Fruit fly (Drosophila melanogaster) whole organism, embryonic: ENCODE data around the gene SP1173.

ENCODE experiments used
- Asciz ChIP-seq: fragments of 200-800 bp; sonication (Bioruptor generic); optimal IDR thresholded peaks from 2 replicates; lab custom pipeline; 2017; ENCODE audit warnings: missing biosample characterization, mild to moderate bottlenecking, missing genetic modification characterization, missing genetic modification reagents
- Awh ChIP-seq: fragments of 200-800 bp; sonication (Bioruptor generic); IDR thresholded peaks from 2 replicates; pipeline ENCODE4, ENCODE4 v1.3.6; 2022; ENCODE audit warnings: missing biosample characterization, missing genetic modification characterization
- B-H2 ChIP-seq: fragments of 200-800 bp; sonication (Bioruptor generic); optimal IDR thresholded peaks from 2 replicates; lab custom pipeline; 2018; ENCODE audit warnings: missing biosample characterization, mild to moderate bottlenecking, missing genetic modification characterization
- CG13296 ChIP-seq: fragments of 200-800 bp; sonication (Bioruptor generic); optimal IDR thresholded peaks from 3 replicates; lab custom pipeline; 2018; ENCODE audit warnings: missing biosample characterization, mild to moderate bottlenecking, missing genetic modification characterization
- CG1529 ChIP-seq: fragments of 200-800 bp; sonication (Bioruptor generic); optimal IDR thresholded peaks from 3 replicates; lab custom pipeline; 2018; ENCODE audit warnings: missing biosample characterization, missing genetic modification characterization
- CG15514 ChIP-seq: fragments of 200-800 bp; sonication (Bioruptor generic); optimal IDR thresholded peaks from 3 replicates; lab custom pipeline; 2017; ENCODE audit warnings: missing biosample characterization, missing genetic modification characterization, mild to moderate bottlenecking, moderate library complexity, missing genetic modification reagents
- CG17829 ChIP-seq: fragments of 200-800 bp; optimal IDR thresholded peaks from 2 replicates; lab custom pipeline; 2019; ENCODE audit warnings: missing biosample characterization, mild to moderate bottlenecking, missing genetic modification characterization, moderate library complexity
- CG1792 ChIP-seq: fragments of 200-800 bp; sonication (Bioruptor generic); optimal IDR thresholded peaks from 2 replicates; lab custom pipeline; 2016; ENCODE audit warnings: missing biosample characterization, missing genetic modification characterization
- CG2199 ChIP-seq: fragments of 200-800 bp; sonication (Bioruptor generic); IDR thresholded peaks from 3 replicates; pipeline ENCODE4 v1.3.6; 2022; ENCODE audit warnings: missing biosample characterization, missing genetic modification characterization
- CG2202 ChIP-seq: fragments of 200-800 bp; sonication (Bioruptor generic); optimal IDR thresholded peaks from 2 replicates; lab custom pipeline; 2018; ENCODE audit warnings: missing biosample characterization, mild to moderate bottlenecking, missing genetic modification characterization
- CG2678 ChIP-seq: fragments of 200-800 bp; sonication (Bioruptor generic); optimal IDR thresholded peaks from 3 replicates; lab custom pipeline; 2019; ENCODE audit warnings: missing biosample characterization, mild to moderate bottlenecking, missing genetic modification characterization, moderate library complexity
- CG33557 ChIP-seq: fragments of 200-800 bp; sonication (Bioruptor generic); optimal IDR thresholded peaks from 2 replicates; lab custom pipeline; 2019; ENCODE audit warnings: missing biosample characterization, mild to moderate bottlenecking, missing genetic modification characterization, moderate library complexity
- CG4360 ChIP-seq: fragments of 200-800 bp; sonication (Bioruptor generic); IDR thresholded peaks from 2 replicates; pipeline ENCODE4 v1.3.6; 2022; ENCODE audit warnings: missing biosample characterization, missing genetic modification characterization
- CG4617 ChIP-seq: fragments of 200-800 bp; sonication (Bioruptor generic); optimal IDR thresholded peaks from 3 replicates; lab custom pipeline; 2016; ENCODE audit warnings: missing biosample characterization, missing genetic modification characterization, borderline replicate concordance
- CG5180 ChIP-seq: fragments of 200-800 bp; sonication (Bioruptor generic); optimal IDR thresholded peaks from 3 replicates; lab custom pipeline; 2017; ENCODE audit warnings: missing biosample characterization, missing genetic modification characterization, mild to moderate bottlenecking, moderate library complexity, missing genetic modification reagents
- CG6683 ChIP-seq: fragments of 200-800 bp; sonication (Bioruptor generic); optimal IDR thresholded peaks from 2 replicates; lab custom pipeline; 2017; ENCODE audit warnings: missing biosample characterization, mild to moderate bottlenecking, missing genetic modification characterization, missing genetic modification reagents
- CG6854 ChIP-seq: fragments of 200-800 bp; sonication (Bioruptor generic); optimal IDR thresholded peaks from 3 replicates; lab custom pipeline; 2017; ENCODE audit warnings: missing biosample characterization, mild to moderate bottlenecking, missing genetic modification characterization
- CG7987 ChIP-seq: fragments of 200-800 bp; sonication (Bioruptor generic); optimal IDR thresholded peaks from 2 replicates; lab custom pipeline; 2018; ENCODE audit warnings: missing biosample characterization, mild to moderate bottlenecking, missing genetic modification characterization, moderate library complexity
- CG8388 ChIP-seq: fragments of 200-800 bp; sonication (Bioruptor generic); optimal IDR thresholded peaks from 2 replicates; lab custom pipeline; 2019; ENCODE audit warnings: missing biosample characterization, mild to moderate bottlenecking, missing genetic modification characterization, moderate library complexity
- CG9797 ChIP-seq: fragments of 200-800 bp; sonication (Bioruptor generic); optimal IDR thresholded peaks from 3 replicates; lab custom pipeline; 2018; ENCODE audit warnings: missing biosample characterization, mild to moderate bottlenecking, missing genetic modification characterization
- Camta ChIP-seq: fragments of 200-800 bp; sonication (Bioruptor generic); optimal IDR thresholded peaks from 2 replicates; lab custom pipeline; 2016; ENCODE audit warnings: missing biosample characterization, missing genetic modification characterization
- Doc2 ChIP-seq: fragments of 200-800 bp; sonication (Bioruptor generic); IDR thresholded peaks from 2 replicates; pipeline ENCODE4 v1.3.6; 2022; ENCODE audit warnings: missing biosample characterization, missing genetic modification characterization
- Drgx ChIP-seq: fragments of 200-800 bp; sonication (Bioruptor generic); IDR thresholded peaks from 2 replicates; pipeline ENCODE4 v1.3.6; 2022; ENCODE audit warnings: missing biosample characterization, missing genetic modification characterization
- E2f2 ChIP-seq: fragments of 200-800 bp; sonication (Bioruptor generic); IDR thresholded peaks from 2 replicates; pipeline ENCODE4 v1.3.6; 2022; ENCODE audit warnings: missing biosample characterization, missing genetic modification characterization
- Eip74EF ChIP-seq, 2 experiments: fragments of 200-800 bp in 1 of 2; fragments of >200 bp in 1 of 2; sonication (Bioruptor generic) in 1 of 2; optimal IDR thresholded peaks; 2 replicates each; lab custom pipeline; 2017 to 2019; ENCODE audit warnings: missing biosample characterization in 2 of 2, missing genetic modification characterization in 2 of 2, mild to moderate bottlenecking in 1 of 2, moderate library complexity in 1 of 2
- HHEX ChIP-seq: fragments of 200-800 bp; sonication (Bioruptor generic); optimal IDR thresholded peaks from 3 replicates; lab custom pipeline; 2017; ENCODE audit warnings: missing biosample characterization, mild to moderate bottlenecking, missing genetic modification characterization, missing genetic modification reagents
- Hmx ChIP-seq: fragments of 200-800 bp; sonication (Bioruptor generic); optimal IDR thresholded peaks from 2 replicates; lab custom pipeline; 2016; ENCODE audit warnings: missing biosample characterization, missing genetic modification characterization
- Lpt ChIP-seq: fragments of >200 bp; optimal IDR thresholded peaks from 2 replicates; lab custom pipeline; 2018; ENCODE audit warnings: missing biosample characterization, missing genetic modification characterization
- MTF-1 ChIP-seq: fragments of 200-800 bp; sonication (Bioruptor generic); optimal IDR thresholded peaks from 2 replicates; lab custom pipeline; 2018; ENCODE audit warnings: missing biosample characterization, mild to moderate bottlenecking, missing genetic modification characterization, borderline replicate concordance
- Neu2 ChIP-seq: fragments of 200-800 bp; sonication (Bioruptor generic); optimal IDR thresholded peaks from 3 replicates; lab custom pipeline; 2016; ENCODE audit warnings: missing biosample characterization, missing genetic modification characterization, borderline replicate concordance
- Xbp1 ChIP-seq: fragments of 200-800 bp; sonication (Bioruptor generic); optimal IDR thresholded peaks from 3 replicates; lab custom pipeline; 2016; ENCODE audit warnings: missing biosample characterization, mild to moderate bottlenecking, missing genetic modification characterization
- Xrp1 ChIP-seq: fragments of 200-800 bp; sonication (Bioruptor generic); IDR thresholded peaks from 2 replicates; pipeline ENCODE4 v1.3.6; 2022; ENCODE audit warnings: missing biosample characterization, missing genetic modification characterization
- ab ChIP-seq: fragments of 200-800 bp; sonication (Bioruptor generic); optimal IDR thresholded peaks from 2 replicates; lab custom pipeline; 2016; ENCODE audit warnings: missing biosample characterization, missing genetic modification characterization
- al ChIP-seq: fragments of 200-800 bp; sonication (Bioruptor generic); IDR thresholded peaks from 2 replicates; pipeline ENCODE4 v1.3.6; 2022; ENCODE audit warnings: missing biosample characterization, missing genetic modification characterization
- bowl ChIP-seq: fragments of 200-800 bp; sonication (Bioruptor generic); IDR thresholded peaks from 2 replicates; pipeline ENCODE4 v1.3.6; 2022; ENCODE audit warnings: missing biosample characterization, missing genetic modification characterization
- btn ChIP-seq: fragments of 200-800 bp; sonication (Bioruptor generic); optimal IDR thresholded peaks from 2 replicates; lab custom pipeline; 2016; ENCODE audit warnings: missing biosample characterization, missing genetic modification characterization
- croc ChIP-seq: fragments of 200-800 bp; sonication (Bioruptor generic); conservative IDR thresholded peaks from 3 replicates; pipeline ENCODE4 v1.3.6; 2022; ENCODE audit warnings: missing biosample characterization, missing genetic modification characterization
- crp ChIP-seq, 2 experiments: fragments of 200-800 bp; sonication (Bioruptor generic); optimal IDR thresholded peaks; 2 replicates in 1 of 2; 3 replicates in 1 of 2; lab custom pipeline; 2017; ENCODE audit warnings: missing biosample characterization in 2 of 2, missing genetic modification characterization in 2 of 2, mild to moderate bottlenecking in 1 of 2, moderate library complexity in 1 of 2
- emc ChIP-seq: fragments of 200-800 bp; sonication (Bioruptor generic); optimal IDR thresholded peaks from 2 replicates; lab custom pipeline; 2016; ENCODE audit warnings: missing biosample characterization, missing genetic modification characterization
- eve ChIP-seq, 2 experiments: fragments of >200 bp; optimal IDR thresholded peaks; 2 replicates each; lab custom pipeline; 2017; ENCODE audit warnings: missing biosample characterization in 2 of 2, missing genetic modification characterization in 2 of 2
- fru ChIP-seq: fragments of >200 bp; optimal IDR thresholded peaks from 2 replicates; lab custom pipeline; 2017
- jigr1 ChIP-seq: fragments of 200-800 bp; sonication (Bioruptor generic); IDR thresholded peaks from 3 replicates; pipeline ENCODE4 v1.3.6; 2022; ENCODE audit warnings: missing biosample characterization, missing genetic modification characterization
- ken ChIP-seq: fragments of 200-800 bp; sonication (Bioruptor generic); IDR thresholded peaks from 3 replicates; pipeline ENCODE4 v1.3.6; 2022; ENCODE audit warnings: missing biosample characterization, missing genetic modification characterization
- luna ChIP-seq: fragments of 200-800 bp; sonication (Bioruptor generic); optimal IDR thresholded peaks from 2 replicates; lab custom pipeline; 2016; ENCODE audit warnings: missing biosample characterization, missing genetic modification characterization
- phol ChIP-seq: fragments of 200-800 bp; sonication (Bioruptor generic); optimal IDR thresholded peaks from 3 replicates; lab custom pipeline; 2018; ENCODE audit warnings: missing biosample characterization, mild to moderate bottlenecking, missing genetic modification characterization, moderate library complexity
- pzg ChIP-seq: fragments of 200-800 bp; sonication (Bioruptor generic); optimal IDR thresholded peaks from 3 replicates; lab custom pipeline; 2018; ENCODE audit warnings: missing biosample characterization, mild to moderate bottlenecking, missing genetic modification characterization, moderate library complexity
- sug ChIP-seq: fragments of 200-800 bp; optimal IDR thresholded peaks from 2 replicates; lab custom pipeline; 2019; ENCODE audit warnings: missing biosample characterization, mild to moderate bottlenecking, missing genetic modification characterization, moderate library complexity
- tap ChIP-seq: fragments of 200-800 bp; optimal IDR thresholded peaks from 3 replicates; lab custom pipeline; 2019; ENCODE audit warnings: missing biosample characterization, mild to moderate bottlenecking, missing genetic modification characterization, moderate library complexity
- wor ChIP-seq: fragments of 200-800 bp; sonication (Bioruptor generic); IDR thresholded peaks from 2 replicates; pipeline ENCODE4 v1.3.6; 2022; ENCODE audit warnings: missing biosample characterization, missing genetic modification characterization

Gene SP1173

dm6 chr3L:6708995-6709606 is 5.8 kb upstream of the SP1173 start (continued):
- TF ChIP-seq Xbp1 (GFP tag; lab: Kevin White, UChicago) (peak; percentile 87), crp (GFP tag; optimal IDR thresholded peaks at IDR 0.05; lab: Kevin White, UChicago) (peak in 1 of 2 experiments; percentile 36), CG1529 (peak; percentile 70), pzg (GFP tag; lab: Kevin White, UChicago) (peak; percentile 15), CG15514 (peak; percentile 86), Asciz (GFP tag; lab: Kevin White, UChicago) (peak; percentile 93), croc (peak; percentile 29; the same call in 2 of the 3 replicates), phol (tag; lab: Kevin White, UChicago) (peak; percentile 71), Awh (GFP tag; lab: Robert Waterston, UW) (peak; percentile 85), Lpt (GFP tag; lab: Kevin White, UChicago) (no peak), emc (GFP tag; lab: Kevin White, UChicago) (peak; percentile 87), sug (tag; lab: Kevin White, UChicago) (peak; percentile 78), Xrp1 (GFP tag; lab: Robert Waterston, UW) (peak; percentile 27; the same call in 1 of the 2 replicates), CG33557 (peak; percentile 8), Hmx (GFP tag; lab: Kevin White, UChicago) (peak; percentile 60), fru (no peak), CG2678 (tag; lab: Kevin White, UChicago) (peak; percentile 72), Neu2 (GFP tag; lab: Kevin White, UChicago) (no peak), eve (GFP tag; optimal IDR thresholded peaks at IDR 0.05; lab: Kevin White, UChicago) (no peak), CG2202 (peak; percentile 32), CG5180 (GFP tag; lab: Kevin White, UChicago) (peak; percentile 59), bowl (GFP tag; lab: Robert Waterston, UW) (no peak), wor (0 out of 2 replicates have a peak, but pooled peaks have one; percentile 12), CG17829 (no peak), CG4617 (GFP tag; lab: Kevin White, UChicago) (peak; percentile 48), CG13296 (GFP tag; lab: Kevin White, UChicago) (peak; percentile 89), btn (no peak), Eip74EF (GFP tag; optimal IDR thresholded peaks at IDR 0.05; lab: Kevin White, UChicago) (peak in 1 of 2 experiments; percentile 80), CG4360 (no peak), ken (GFP tag; lab: Robert Waterston, UW) (peak; percentile 91), MTF-1 (peak; percentile 91), CG6854 (GFP tag; lab: Kevin White, UChicago) (peak; percentile 90), jigr1 (GFP tag; lab: Robert Waterston, UW) (no peak), Doc2 (GFP tag; lab: Robert Waterston, UW) (peak; percentile 49; the same call in 1 of the 2 replicates), al (GFP tag; lab: Robert Waterston, UW) (peak; percentile 82), Camta (peak; percentile 86), ab (GFP tag; lab: Kevin White, UChicago) (no peak), CG7987 (GFP tag; lab: Kevin White, UChicago) (peak; percentile 96), luna (GFP tag; lab: Kevin White, UChicago) (peak; percentile 69), CG6683 (GFP tag; lab: Kevin White, UChicago) (peak; percentile 79), CG8388 (GFP tag; lab: Kevin White, UChicago) (peak; percentile 74), CG2199 (GFP tag; lab: Robert Waterston, UW) (peak; percentile 97), tap (tag; lab: Kevin White, UChicago) (peak; percentile 51), CG1792 (peak; percentile 21), Drgx (peak; percentile 35; the same call in 1 of the 2 replicates), CG9797 (GFP tag; lab: Kevin White, UChicago) (no peak), E2f2 (GFP tag; lab: Robert Waterston, UW) (peak; percentile 31), B-H2 (peak; percentile 93), HHEX (peak; percentile 89)
